Worm (Caenorhabditis elegans) whole organism, L4 larva: ENCODE data around the gene F56C9.10.

Experiments used
- F37D6.2 ChIP-seq: sonication (generic microtip); optimal IDR thresholded peaks from 2 replicates; lab custom pipeline; 2016; ENCODE audit warnings: mild to moderate bottlenecking, missing genetic modification characterization, missing compliant biosample characterization
- T20F7.1 ChIP-seq: fragments of 200-800 bp; sonication (Bioruptor generic); optimal IDR thresholded peaks from 2 replicates; lab custom pipeline; 2018; ENCODE audit warnings: mild to moderate bottlenecking, missing genetic modification characterization, missing compliant biosample characterization
- Y5F2A.4 ChIP-seq: fragments of 200-800 bp; sonication (Bioruptor generic); optimal IDR thresholded peaks from 2 replicates; lab custom pipeline; 2018; ENCODE audit warnings: mild to moderate bottlenecking, missing genetic modification characterization, missing compliant biosample characterization
- ZK337.2 ChIP-seq: fragments of 200-800 bp; sonication (Bioruptor generic); IDR thresholded peaks from 2 replicates; pipeline ENCODE4 v1.3.6; 2022; ENCODE audit warnings: missing genetic modification reagents, missing genetic modification characterization, missing compliant biosample characterization
- arid-1 ChIP-seq: fragments of 200-800 bp; sonication (Bioruptor generic); conservative IDR thresholded peaks from 2 replicates; pipeline ENCODE4 v1.3.6; 2022; ENCODE audit warnings: missing genetic modification reagents, missing genetic modification characterization, missing compliant biosample characterization
- ceh-28 ChIP-seq: fragments of 150-350 bp; optimal IDR thresholded peaks from 2 replicates; lab custom pipeline; 2014; ENCODE audit warnings: missing biosample characterization, missing genetic modification reagents, missing genetic modification characterization
- ceh-44 ChIP-seq: fragments of 200-800 bp; sonication (Bioruptor generic); IDR thresholded peaks from 2 replicates; pipeline ENCODE4 v1.3.6; 2022; ENCODE audit warnings: missing genetic modification reagents, missing genetic modification characterization, missing compliant biosample characterization
- ceh-62 ChIP-seq: sonication (generic microtip); optimal IDR thresholded peaks from 2 replicates; lab custom pipeline; 2017; ENCODE audit warnings: missing biosample characterization, missing genetic modification characterization
- cey-2 ChIP-seq: sonication (generic microtip); optimal IDR thresholded peaks from 3 replicates; lab custom pipeline; 2017; ENCODE audit warnings: missing genetic modification characterization, mild to moderate bottlenecking, missing compliant biosample characterization, antibody characterized with exemption, borderline replicate concordance; ENCODE audit not compliant: insufficient read depth
- daf-12 ChIP-seq: fragments of 150-350 bp; optimal IDR thresholded peaks from 2 replicates; lab custom pipeline; 2014; ENCODE audit warnings: missing biosample characterization, missing genetic modification reagents, missing genetic modification characterization
- daf-19 ChIP-seq: fragments of 200-800 bp; sonication (Bioruptor generic); conservative IDR thresholded peaks from 2 replicates; pipeline ENCODE4 v1.3.6; 2022; ENCODE audit warnings: missing genetic modification characterization, missing compliant biosample characterization
- dmd-8 ChIP-seq: fragments of 200-800 bp; sonication (Bioruptor generic); IDR thresholded peaks from 2 replicates; pipeline ENCODE4 v1.3.6; 2022; ENCODE audit warnings: missing genetic modification characterization, missing compliant biosample characterization
- duxl-1 ChIP-seq: sonication (generic microtip); optimal IDR thresholded peaks from 2 replicates; lab custom pipeline; 2016; ENCODE audit warnings: mild to moderate bottlenecking, missing genetic modification characterization, moderate library complexity, missing compliant biosample characterization; ENCODE audit not compliant: poor library complexity
- dve-1 ChIP-seq: sonication (generic microtip); optimal IDR thresholded peaks from 2 replicates; lab custom pipeline; 2017; ENCODE audit warnings: antibody characterized with exemption, mild to moderate bottlenecking, missing genetic modification characterization, missing compliant biosample characterization; ENCODE audit not compliant: insufficient read depth
- fos-1 ChIP-seq: fragments of 150-350 bp; optimal IDR thresholded peaks from 2 replicates; lab custom pipeline; 2014; ENCODE audit warnings: missing biosample characterization, missing genetic modification characterization
- gei-8 ChIP-seq: fragments of 200-800 bp; sonication (Bioruptor generic); optimal IDR thresholded peaks from 2 replicates; lab custom pipeline; 2018; ENCODE audit warnings: mild to moderate bottlenecking, missing genetic modification characterization, missing compliant biosample characterization
- hlh-30 ChIP-seq: sonication (generic microtip); optimal IDR thresholded peaks from 2 replicates; lab custom pipeline; 2017; ENCODE audit warnings: antibody characterized with exemption, mild to moderate bottlenecking, missing genetic modification characterization, missing compliant biosample characterization; ENCODE audit not compliant: insufficient read depth
- lin-15B ChIP-seq: fragments of 150-350 bp; sonication (generic microtip); optimal IDR thresholded peaks from 3 replicates; lab custom pipeline; 2014; ENCODE audit warnings: missing biosample characterization, missing genetic modification characterization
- lin-29 ChIP-seq: fragments of 200-800 bp; sonication (Bioruptor generic); IDR thresholded peaks from 2 replicates; pipeline ENCODE4 v1.3.6; 2022; ENCODE audit warnings: missing genetic modification reagents, missing genetic modification characterization, missing compliant biosample characterization
- lin-38 ChIP-seq: fragments of 200-800 bp; sonication (Bioruptor generic); IDR thresholded peaks from 2 replicates; pipeline ENCODE4 v1.3.6; 2022; ENCODE audit warnings: missing genetic modification reagents, missing genetic modification characterization, missing compliant biosample characterization
- lsy-2 ChIP-seq, 2 experiments: fragments of 150-350 bp in 1 of 2; sonication (generic microtip) in 1 of 2; optimal IDR thresholded peaks; 2 replicates each; lab custom pipeline; 2014 to 2017; ENCODE audit warnings: missing biosample characterization in 2 of 2, missing genetic modification characterization in 2 of 2
- madf-9 ChIP-seq: fragments of 200-800 bp; sonication (Bioruptor generic); conservative IDR thresholded peaks from 2 replicates; pipeline ENCODE4 v1.3.6; 2022; ENCODE audit warnings: missing genetic modification reagents, missing genetic modification characterization, missing compliant biosample characterization
- mep-1 ChIP-seq: fragments of 150-350 bp; sonication (generic microtip); optimal IDR thresholded peaks from 3 replicates; lab custom pipeline; 2014; ENCODE audit warnings: missing biosample characterization, missing genetic modification characterization
- mes-2 ChIP-seq: sonication (generic microtip); optimal IDR thresholded peaks from 2 replicates; lab custom pipeline; 2016; ENCODE audit warnings: missing genotype, mild to moderate bottlenecking, missing genetic modification characterization, missing compliant biosample characterization; ENCODE audit not compliant: poor library complexity, severe bottlenecking
- mxl-2 ChIP-seq: fragments of 200-800 bp; sonication (Bioruptor generic); conservative IDR thresholded peaks from 2 replicates; pipeline ENCODE4 v1.3.6; 2022; ENCODE audit warnings: missing genetic modification reagents, missing genetic modification characterization, missing compliant biosample characterization
- nhr-102 ChIP-seq: sonication (generic microtip); optimal IDR thresholded peaks from 2 replicates; lab custom pipeline; 2016; ENCODE audit warnings: mild to moderate bottlenecking, missing genetic modification characterization, moderate library complexity, missing compliant biosample characterization
- nhr-111 ChIP-seq: fragments of 200-800 bp; sonication (Bioruptor generic); optimal IDR thresholded peaks from 2 replicates; lab custom pipeline; 2018; ENCODE audit warnings: mild to moderate bottlenecking, missing genetic modification characterization, missing compliant biosample characterization
- nhr-237 ChIP-seq: sonication (generic microtip); optimal IDR thresholded peaks from 2 replicates; lab custom pipeline; 2017; ENCODE audit warnings: missing biosample characterization, missing genetic modification characterization
- nhr-48 ChIP-seq: sonication (generic microtip); optimal IDR thresholded peaks from 2 replicates; lab custom pipeline; 2016; ENCODE audit warnings: mild to moderate bottlenecking, missing genetic modification characterization, missing compliant biosample characterization
- nhr-6 ChIP-seq: fragments of 150-350 bp; optimal IDR thresholded peaks from 2 replicates; lab custom pipeline; 2014; ENCODE audit warnings: missing biosample characterization, missing genetic modification characterization
- pha-4 ChIP-seq, 2 experiments: fragments of 150-350 bp in 1 of 2; fragments of 200-800 bp in 1 of 2; sonication (Bioruptor generic) in 1 of 2; IDR thresholded peaks in 1 of 2; optimal IDR thresholded peaks in 1 of 2; 2 replicates each; pipeline versions ENCODE4 v1.3.6 to Lab custom; 2014 to 2022; ENCODE audit warnings: missing genetic modification characterization in 2 of 2, missing genetic modification reagents in 2 of 2, missing biosample characterization in 1 of 2, missing compliant biosample characterization in 1 of 2
- php-3 ChIP-seq: fragments of 200-800 bp; sonication (Bioruptor generic); IDR thresholded peaks from 2 replicates; pipeline ENCODE4 v1.3.6; 2022; ENCODE audit warnings: missing genetic modification reagents, missing genetic modification characterization, missing compliant biosample characterization
- pqm-1 ChIP-seq: sonication (generic microtip); optimal IDR thresholded peaks from 2 replicates; lab custom pipeline; 2017; ENCODE audit warnings: missing biosample characterization, missing genetic modification characterization
- set-16 ChIP-seq: fragments of 200-800 bp; sonication (Bioruptor generic); IDR thresholded peaks from 2 replicates; pipeline ENCODE4 v1.3.6; 2022; ENCODE audit warnings: missing genetic modification reagents, missing genetic modification characterization, missing compliant biosample characterization
- snpc-1.2 ChIP-seq: fragments of 200-800 bp; sonication (Bioruptor generic); IDR thresholded peaks from 2 replicates; pipeline ENCODE4 v1.3.6; 2022; ENCODE audit warnings: missing genetic modification reagents, missing genetic modification characterization, missing compliant biosample characterization
- spr-1 ChIP-seq: sonication (generic microtip); optimal IDR thresholded peaks from 2 replicates; lab custom pipeline; 2016; ENCODE audit warnings: mild to moderate bottlenecking, missing genetic modification characterization, missing compliant biosample characterization
- tag-97 ChIP-seq: fragments of 200-800 bp; sonication (Bioruptor generic); IDR thresholded peaks from 2 replicates; pipeline ENCODE4 v1.3.6; 2022; ENCODE audit warnings: missing genetic modification characterization, missing compliant biosample characterization
- tra-1 ChIP-seq: fragments of 200-800 bp; sonication (Bioruptor generic); IDR thresholded peaks from 2 replicates; pipeline ENCODE4 v1.3.6; 2022; ENCODE audit warnings: missing genetic modification reagents, missing genetic modification characterization, missing compliant biosample characterization
- unc-130 ChIP-seq: sonication (generic microtip); optimal IDR thresholded peaks from 2 replicates; lab custom pipeline; 2016; ENCODE audit warnings: missing genetic modification reagents, missing genetic modification characterization, missing compliant biosample characterization
- unc-62 ChIP-seq, 3 experiments: fragments of 150-350 bp in 1 of 3; sonication (generic microtip); optimal IDR thresholded peaks in 2 of 3; peaks in 1 of 3; 1 replicate in 1 of 3; 2 replicates in 2 of 3; lab custom pipeline; 2014 to 2017; ENCODE audit warnings: missing biosample characterization in 3 of 3, missing genetic modification characterization in 3 of 3, missing genetic modification reagents in 3 of 3, missing genotype in 1 of 3
- zag-1 ChIP-seq: fragments of 150-350 bp; optimal IDR thresholded peaks from 2 replicates; lab custom pipeline; 2014; ENCODE audit warnings: missing biosample characterization, missing genetic modification characterization
- zfp-3 ChIP-seq: fragments of 200-800 bp; sonication (Bioruptor generic); conservative IDR thresholded peaks from 2 replicates; pipeline ENCODE4 v1.3.6; 2022; ENCODE audit warnings: missing genetic modification reagents, missing genetic modification characterization, missing compliant biosample characterization
- ztf-11 ChIP-seq: fragments of 150-350 bp; optimal IDR thresholded peaks from 2 replicates; lab custom pipeline; 2014; ENCODE audit warnings: missing biosample characterization, missing genetic modification characterization

The F56C9.10 gene

DNA sequence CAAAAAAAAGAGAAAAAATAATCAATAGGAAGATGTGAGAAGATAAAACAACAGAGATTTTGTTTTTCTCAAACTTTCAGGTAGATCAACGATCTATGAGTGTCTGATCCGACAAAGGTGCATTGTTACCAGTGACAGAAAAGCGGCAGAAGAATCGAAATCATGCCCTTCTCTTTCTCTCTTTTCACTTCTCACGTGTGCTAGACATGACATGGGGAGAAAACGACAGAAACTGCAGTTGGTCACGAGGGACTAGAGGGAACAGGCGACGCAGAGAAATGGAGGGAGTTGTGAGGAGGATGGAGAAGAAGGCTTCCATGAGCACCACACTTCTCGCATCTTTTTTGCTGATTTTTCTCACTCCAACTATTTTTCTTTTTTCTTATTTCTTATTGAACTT is at the start of gene F56C9.10 (continued):
- TF ChIP-seq Y5F2A.4 (GFP tag; lab: Kevin White, UChicago) (no peak), tag-97 (GFP tag; lab: Robert Waterston, UW) (no peak), nhr-6 (tag; lab: Kevin White, UChicago) (peak; percentile 55)

DNA sequence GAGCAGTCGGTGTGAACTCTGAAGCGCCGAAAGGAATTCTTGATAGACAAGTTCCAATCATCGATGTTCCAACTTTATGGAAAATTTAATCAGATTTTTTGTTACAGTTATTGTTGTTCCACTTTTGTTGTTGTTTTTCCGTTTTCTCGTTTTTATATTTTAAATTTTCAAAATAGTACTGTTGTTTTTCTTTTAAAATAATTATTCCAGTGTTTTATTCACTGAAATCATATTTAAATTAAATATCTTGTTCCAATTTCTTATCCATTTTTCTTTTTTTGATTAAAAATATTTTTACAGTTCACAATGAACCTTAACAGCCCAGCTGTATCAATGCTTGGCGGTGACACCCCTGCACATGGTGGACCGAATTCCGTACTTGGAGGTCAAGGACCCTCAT is 48.6 kb upstream of the F56C9.10 start, which contains the start of gene tbp-1:
tbp-1 (plus strand) TSS at position 301 of the 400 bp plus-strand sequence.
- TF ChIP-seq ceh-28, result no peak
- peak; percentile 24; the same call in 1 of the 2 replicates for TF ChIP-seq lin-38 (GFP tag; lab: Robert Waterston, UW)
- TF ChIP-seq tra-1 (GFP tag; lab: Robert Waterston, UW), result no peak
- no peak for TF ChIP-seq F37D6.2 (tag; lab: Kevin White, UChicago)
- TF ChIP-seq dmd-8 (GFP tag; lab: Robert Waterston, UW), result no peak

ce11 chrIII:7381546-7382171 is 46.5 kb upstream of the F56C9.10 start, which contains the start of the genes hmg-4 and T20B12.3:
TSS of gene hmg-4 (minus strand) at chrIII:7381596.
TSS of gene T20B12.3 (plus strand) at chrIII:7382115.
- TF ChIP-seq gei-8, result no peak
- no peak for TF ChIP-seq daf-12 (tag; lab: Kevin White, UChicago)
- no peak for TF ChIP-seq nhr-102
- TF ChIP-seq ZK337.2 (GFP tag; lab: Robert Waterston, UW), result no peak
- no peak for TF ChIP-seq lin-15B (tag; lab: Kevin White, UChicago)
- TF ChIP-seq duxl-1, result no peak
- no peak for TF ChIP-seq dmd-8 (GFP tag; lab: Robert Waterston, UW)
- TF ChIP-seq lsy-2 (tag; optimal IDR thresholded peaks at IDR 0.05; lab: Kevin White, UChicago), result peak in 1 of 2 experiments; percentile 98
- TF ChIP-seq nhr-237, result no peak
- TF ChIP-seq unc-62 (GFP tag; optimal IDR thresholded peaks at IDR 0.05 in 1 of 2; lab: Kevin White, UChicago), result no peak
- no peak for TF ChIP-seq unc-62 (tag; optimal IDR thresholded peaks at IDR 0.05; lab: Kevin White, UChicago)
- TF ChIP-seq daf-19 (GFP tag; lab: Robert Waterston, UW), result no peak
- TF ChIP-seq php-3 (GFP tag; lab: Robert Waterston, UW), result no peak
- peak; percentile 34 for TF ChIP-seq mep-1 (tag; lab: Kevin White, UChicago)
- peak; percentile 62 for TF ChIP-seq mes-2 (tag; lab: Kevin White, UChicago)
- no peak for TF ChIP-seq madf-9 (GFP tag; lab: Robert Waterston, UW)
- no peak for TF ChIP-seq Y5F2A.4 (GFP tag; lab: Kevin White, UChicago)
- TF ChIP-seq mxl-2 (GFP tag; lab: Robert Waterston, UW), result no peak
- no peak for TF ChIP-seq fos-1 (tag; lab: Kevin White, UChicago)
- TF ChIP-seq set-16 (GFP tag; lab: Robert Waterston, UW), result no peak
- TF ChIP-seq ztf-11, result no peak
- TF ChIP-seq lin-29 (GFP tag; lab: Robert Waterston, UW), result no peak
- no peak for TF ChIP-seq cey-2 (tag; lab: Kevin White, UChicago)
- TF ChIP-seq hlh-30 (tag; lab: Kevin White, UChicago), result peak; percentile 51
- TF ChIP-seq lin-38 (GFP tag; lab: Robert Waterston, UW), result peak; percentile 53
- no peak for TF ChIP-seq nhr-48 (tag; lab: Kevin White, UChicago)
- no peak for TF ChIP-seq pha-4 (GFP tag; IDR thresholded peaks at IDR 0.05; lab: Robert Waterston, UW)
- no peak for TF ChIP-seq pha-4 (tag; optimal IDR thresholded peaks at IDR 0.05; lab: Kevin White, UChicago)
- TF ChIP-seq ceh-62 (tag; lab: Kevin White, UChicago), result no peak
- peak; percentile 15 for TF ChIP-seq dve-1 (tag; lab: Kevin White, UChicago)
- no peak for TF ChIP-seq pqm-1 (tag; lab: Kevin White, UChicago)
- no peak for TF ChIP-seq nhr-111
- no peak for TF ChIP-seq F37D6.2 (tag; lab: Kevin White, UChicago)
- no peak for TF ChIP-seq snpc-1.2 (GFP tag; lab: Robert Waterston, UW)
- no peak for TF ChIP-seq arid-1 (GFP tag; lab: Robert Waterston, UW)
- TF ChIP-seq zfp-3, result no peak
- peak; percentile 34 for TF ChIP-seq unc-130
- no peak for TF ChIP-seq zag-1 (tag; lab: Kevin White, UChicago)
- TF ChIP-seq ceh-44 (GFP tag; lab: Robert Waterston, UW), result no peak
- TF ChIP-seq T20F7.1 (GFP tag; lab: Kevin White, UChicago), result peak; percentile 44
- TF ChIP-seq spr-1, result no peak
